Fruit fly (Drosophila melanogaster) whole organism, embryonic: Measurements from ENCODE around the gene CG34117.

ENCODE experiments used
- ATbp ChIP-seq: fragments of 200-800 bp; sonication (Bioruptor generic); optimal IDR thresholded peaks from 2 replicates; lab custom pipeline; 2017; ENCODE audit warnings: missing biosample characterization, mild to moderate bottlenecking, missing genetic modification characterization, missing genetic modification reagents
- Antp ChIP-seq: fragments of 200-800 bp; sonication (Bioruptor generic); optimal IDR thresholded peaks from 3 replicates; lab custom pipeline; 2016; ENCODE audit warnings: missing biosample characterization, missing genetic modification characterization
- CG10654 ChIP-seq: fragments of 200-800 bp; sonication (Bioruptor generic); optimal IDR thresholded peaks from 2 replicates; lab custom pipeline; 2016; ENCODE audit warnings: missing biosample characterization, missing genetic modification characterization
- CG11560 ChIP-seq: fragments of 200-800 bp; sonication (Bioruptor generic); IDR thresholded peaks from 3 replicates; pipeline ENCODE4 v1.3.6; 2022; ENCODE audit warnings: missing biosample characterization, missing genetic modification characterization
- CG11723 ChIP-seq: fragments of 200-800 bp; sonication (Bioruptor generic); optimal IDR thresholded peaks from 2 replicates; lab custom pipeline; 2017; ENCODE audit warnings: missing biosample characterization, mild to moderate bottlenecking, missing genetic modification characterization
- CG12236 ChIP-seq: fragments of 200-800 bp; sonication (Bioruptor generic); optimal IDR thresholded peaks from 2 replicates; lab custom pipeline; 2016; ENCODE audit warnings: missing biosample characterization, missing genetic modification characterization
- CG12299 ChIP-seq: fragments of 200-800 bp; sonication (Bioruptor generic); optimal IDR thresholded peaks from 2 replicates; lab custom pipeline; 2018; ENCODE audit warnings: missing biosample characterization, mild to moderate bottlenecking, missing genetic modification characterization
- CG13296 ChIP-seq: fragments of 200-800 bp; sonication (Bioruptor generic); optimal IDR thresholded peaks from 3 replicates; lab custom pipeline; 2018; ENCODE audit warnings: missing biosample characterization, mild to moderate bottlenecking, missing genetic modification characterization
- CG17829 ChIP-seq: fragments of 200-800 bp; optimal IDR thresholded peaks from 2 replicates; lab custom pipeline; 2019; ENCODE audit warnings: missing biosample characterization, mild to moderate bottlenecking, missing genetic modification characterization, moderate library complexity
- CG18011 ChIP-seq: fragments of 200-800 bp; sonication (Bioruptor generic); optimal IDR thresholded peaks from 2 replicates; lab custom pipeline; 2017; ENCODE audit warnings: missing biosample characterization, missing genetic modification characterization, mild to moderate bottlenecking, moderate library complexity, missing genotype
- CG31388 ChIP-seq: fragments of 200-800 bp; sonication (Bioruptor generic); optimal IDR thresholded peaks from 2 replicates; lab custom pipeline; 2016; ENCODE audit warnings: missing biosample characterization, missing genetic modification characterization
- CG32532 ChIP-seq: fragments of 200-800 bp; sonication (Bioruptor generic); IDR thresholded peaks from 2 replicates; pipeline ENCODE4 v1.3.6; 2022; ENCODE audit warnings: missing biosample characterization, missing genetic modification characterization
- CG6254 ChIP-seq: fragments of 200-800 bp; sonication (Bioruptor generic); optimal IDR thresholded peaks from 3 replicates; lab custom pipeline; 2017; ENCODE audit warnings: mild to moderate bottlenecking, missing biosample characterization, missing genetic modification reagents, missing genetic modification characterization
- CG6791 ChIP-seq: fragments of 200-800 bp; sonication (Bioruptor generic); IDR thresholded peaks from 3 replicates; pipeline ENCODE4 v1.3.6; 2022; ENCODE audit warnings: missing biosample characterization, missing genetic modification characterization; ENCODE audit not compliant: partially characterized antibody
- CG7556 ChIP-seq: fragments of 200-800 bp; sonication (Bioruptor generic); optimal IDR thresholded peaks from 2 replicates; lab custom pipeline; 2017; ENCODE audit warnings: missing biosample characterization, mild to moderate bottlenecking, missing genetic modification characterization
- CG9932 ChIP-seq: fragments of 200-800 bp; sonication (Bioruptor generic); IDR thresholded peaks from 2 replicates; pipeline ENCODE4 v1.3.6; 2022; ENCODE audit warnings: missing biosample characterization, missing genetic modification characterization
- Deaf1 ChIP-seq: fragments of 200-800 bp; optimal IDR thresholded peaks from 3 replicates; lab custom pipeline; 2019; ENCODE audit warnings: missing biosample characterization, mild to moderate bottlenecking, missing genetic modification characterization, moderate library complexity
- Doc3 ChIP-seq: fragments of 200-800 bp; sonication (Bioruptor generic); IDR thresholded peaks from 3 replicates; pipeline ENCODE4 v1.3.6; 2022; ENCODE audit warnings: missing biosample characterization, missing genetic modification characterization; ENCODE audit not compliant: partially characterized antibody
- Dp ChIP-seq: fragments of 200-800 bp; sonication (Bioruptor generic); optimal IDR thresholded peaks from 2 replicates; lab custom pipeline; 2018; ENCODE audit warnings: missing biosample characterization, mild to moderate bottlenecking, missing genetic modification characterization, moderate library complexity
- Fer3 ChIP-seq: fragments of 200-800 bp; sonication (Bioruptor generic); optimal IDR thresholded peaks from 2 replicates; lab custom pipeline; 2018; ENCODE audit warnings: missing biosample characterization, mild to moderate bottlenecking, missing genetic modification characterization, moderate library complexity
- HHEX ChIP-seq: fragments of 200-800 bp; sonication (Bioruptor generic); optimal IDR thresholded peaks from 3 replicates; lab custom pipeline; 2017; ENCODE audit warnings: missing biosample characterization, mild to moderate bottlenecking, missing genetic modification characterization, missing genetic modification reagents
- Hr3 ChIP-seq: fragments of 200-800 bp; sonication (Bioruptor generic); optimal IDR thresholded peaks from 3 replicates; lab custom pipeline; 2016; ENCODE audit warnings: missing biosample characterization, missing genetic modification characterization
- Med ChIP-seq: fragments of 200-800 bp; sonication (Bioruptor generic); peaks from one replicate; lab custom pipeline; 2016; ENCODE audit warnings: missing biosample characterization, missing genetic modification characterization, mild to moderate bottlenecking, inconsistent platforms, moderate library complexity
- Myb ChIP-seq: fragments of 200-800 bp; sonication (Bioruptor generic); optimal IDR thresholded peaks from 2 replicates; lab custom pipeline; 2016; ENCODE audit warnings: missing biosample characterization, missing genetic modification characterization
- Nf-YA ChIP-seq: fragments of 200-800 bp; sonication (Bioruptor generic); IDR thresholded peaks from 2 replicates; pipeline ENCODE4 v1.3.6; 2022; ENCODE audit warnings: missing biosample characterization, missing genetic modification characterization
- Taf1 ChIP-seq: fragments of 200-800 bp; sonication (Bioruptor generic); IDR thresholded peaks from 2 replicates; pipeline ENCODE4 v1.3.6; 2022; ENCODE audit warnings: missing biosample characterization, missing genetic modification characterization
- abd-A ChIP-seq: fragments of 200-800 bp; sonication (Bioruptor generic); optimal IDR thresholded peaks from 3 replicates; lab custom pipeline; 2019; ENCODE audit warnings: missing biosample characterization, mild to moderate bottlenecking, missing genetic modification characterization, moderate library complexity
- bigmax ChIP-seq: fragments of 200-800 bp; sonication (Bioruptor generic); optimal IDR thresholded peaks from 2 replicates; lab custom pipeline; 2018; ENCODE audit warnings: missing biosample characterization, mild to moderate bottlenecking, missing genetic modification characterization
- btn ChIP-seq: fragments of 200-800 bp; sonication (Bioruptor generic); optimal IDR thresholded peaks from 2 replicates; lab custom pipeline; 2016; ENCODE audit warnings: missing biosample characterization, missing genetic modification characterization
- disco-r ChIP-seq: fragments of 200-800 bp; sonication (Bioruptor generic); optimal IDR thresholded peaks from 2 replicates; lab custom pipeline; 2016; ENCODE audit warnings: missing biosample characterization, missing genetic modification characterization
- dm ChIP-seq: fragments of 200-800 bp; sonication (Bioruptor generic); optimal IDR thresholded peaks from 3 replicates; lab custom pipeline; 2016; ENCODE audit warnings: missing biosample characterization, missing genetic modification characterization
- fd102C ChIP-seq: fragments of 200-800 bp; sonication (Bioruptor generic); optimal IDR thresholded peaks from 2 replicates; lab custom pipeline; 2018; ENCODE audit warnings: missing biosample characterization, mild to moderate bottlenecking, missing genetic modification characterization, moderate library complexity
- fd96Cb ChIP-seq: fragments of 200-800 bp; sonication (Bioruptor generic); optimal IDR thresholded peaks from 2 replicates; lab custom pipeline; 2018; ENCODE audit warnings: missing biosample characterization, mild to moderate bottlenecking, missing genetic modification characterization, moderate library complexity
- gsb ChIP-seq: fragments of 200-800 bp; sonication (Bioruptor generic); IDR thresholded peaks from 2 replicates; pipeline ENCODE4 v1.3.6; 2022; ENCODE audit warnings: missing biosample characterization, missing genetic modification characterization
- gt ChIP-seq: fragments of 200-800 bp; sonication (Bioruptor generic); IDR thresholded peaks from 2 replicates; pipeline ENCODE4 v1.3.6; 2022; ENCODE audit warnings: missing biosample characterization, missing genetic modification characterization
- h ChIP-seq: fragments of >200 bp; optimal IDR thresholded peaks from 2 replicates; lab custom pipeline; 2017
- her ChIP-seq: fragments of 200-800 bp; sonication (Bioruptor generic); optimal IDR thresholded peaks from 2 replicates; lab custom pipeline; 2016; ENCODE audit warnings: missing biosample characterization, missing genetic modification characterization
- ind ChIP-seq: fragments of 200-800 bp; sonication (Bioruptor generic); optimal IDR thresholded peaks from 3 replicates; lab custom pipeline; 2016; ENCODE audit warnings: missing biosample characterization, missing genetic modification characterization
- ken ChIP-seq: fragments of 200-800 bp; sonication (Bioruptor generic); IDR thresholded peaks from 3 replicates; pipeline ENCODE4 v1.3.6; 2022; ENCODE audit warnings: missing biosample characterization, missing genetic modification characterization
- lmd ChIP-seq: fragments of 200-800 bp; sonication (Bioruptor generic); IDR thresholded peaks from 2 replicates; pipeline ENCODE4 v1.3.6; 2022; ENCODE audit warnings: missing biosample characterization, missing genetic modification characterization
- luna ChIP-seq: fragments of 200-800 bp; sonication (Bioruptor generic); optimal IDR thresholded peaks from 2 replicates; lab custom pipeline; 2016; ENCODE audit warnings: missing biosample characterization, missing genetic modification characterization
- nom ChIP-seq: fragments of 200-800 bp; sonication (Bioruptor generic); optimal IDR thresholded peaks from 2 replicates; lab custom pipeline; 2017; ENCODE audit warnings: missing biosample characterization, missing genetic modification characterization, mild to moderate bottlenecking, moderate library complexity, missing genetic modification reagents
- otp ChIP-seq: fragments of 200-800 bp; sonication (Bioruptor generic); IDR thresholded peaks from 3 replicates; pipeline ENCODE4, ENCODE4 v1.3.6; 2022; ENCODE audit warnings: missing biosample characterization, missing genetic modification characterization
- pros ChIP-seq: fragments of 200-800 bp; sonication (Bioruptor generic); optimal IDR thresholded peaks from 3 replicates; lab custom pipeline; 2019; ENCODE audit warnings: missing biosample characterization, mild to moderate bottlenecking, missing genetic modification characterization, moderate library complexity
- sc ChIP-seq, 3 experiments: fragments of >200 bp in 2 of 3; fragments of 200-800 bp in 1 of 3; sonication (Bioruptor generic) in 1 of 3; optimal IDR thresholded peaks; 2 replicates in 2 of 3; 3 replicates in 1 of 3; lab custom pipeline; 2017; ENCODE audit warnings: mild to moderate bottlenecking in 1 of 3, missing biosample characterization in 1 of 3, missing genetic modification characterization in 1 of 3, missing genetic modification reagents in 1 of 3
- scrt ChIP-seq: fragments of 200-800 bp; sonication (Bioruptor generic); optimal IDR thresholded peaks from 2 replicates; lab custom pipeline; 2018; ENCODE audit warnings: missing biosample characterization, mild to moderate bottlenecking, missing genetic modification characterization, moderate library complexity
- sens ChIP-seq: fragments of 200-800 bp; sonication (Bioruptor generic); peaks from one replicate; lab custom pipeline; 2016; ENCODE audit warnings: missing biosample characterization, missing genetic modification characterization
- sisA ChIP-seq: fragments of 200-800 bp; sonication (Bioruptor generic); IDR thresholded peaks from 2 replicates; pipeline ENCODE4 v1.3.6; 2022; ENCODE audit warnings: missing biosample characterization, missing genetic modification characterization
- so ChIP-seq: fragments of 200-800 bp; sonication (Bioruptor generic); IDR thresholded peaks from 3 replicates; pipeline ENCODE4 v1.3.6; 2022; ENCODE audit warnings: missing biosample characterization, missing genetic modification characterization
- stwl ChIP-seq: fragments of 200-800 bp; sonication (Bioruptor generic); optimal IDR thresholded peaks from 3 replicates; lab custom pipeline; 2018; ENCODE audit warnings: missing biosample characterization, mild to moderate bottlenecking, missing genetic modification characterization, moderate library complexity
- ttk ChIP-seq: fragments of 200-800 bp; sonication (Bioruptor generic); IDR thresholded peaks from 2 replicates; pipeline ENCODE4 v2.1.2; 2022; ENCODE audit warnings: missing biosample characterization, missing genetic modification characterization

Gene CG34117

DNA sequence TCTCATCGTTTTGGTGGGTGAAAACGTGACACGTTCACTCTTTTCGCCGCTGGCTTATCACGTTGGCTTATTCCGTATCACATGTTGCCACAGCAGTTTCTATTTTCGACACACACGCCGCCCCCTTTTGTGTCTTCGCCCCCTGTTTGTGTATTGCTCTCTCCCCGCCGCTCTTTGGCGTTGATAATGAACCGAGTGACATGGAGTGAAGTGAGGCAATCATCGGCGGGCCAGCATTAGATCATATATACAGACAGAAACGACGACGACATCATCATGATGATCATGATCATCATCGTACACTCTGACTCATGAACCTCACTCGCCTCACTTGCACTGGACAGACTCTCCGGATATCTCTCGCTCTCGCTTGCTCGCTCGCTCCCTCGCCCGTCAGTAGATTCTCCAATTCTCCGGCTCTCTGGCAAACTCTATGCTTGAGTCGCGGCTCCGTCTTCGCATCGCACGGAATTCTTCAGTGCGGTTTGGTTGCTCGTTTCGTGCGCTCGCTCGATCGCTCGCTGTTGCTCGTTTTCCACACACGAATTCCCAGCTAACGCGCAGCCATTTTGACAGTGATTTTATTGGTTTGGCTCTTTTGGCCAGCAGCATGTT is 36.6 kb upstream of the CG34117 start (continued):
- TF ChIP-seq Med (GFP tag; lab: Kevin White, UChicago) (peak; percentile 30), Deaf1 (tag; lab: Kevin White, UChicago) (peak; percentile 79), Dp (GFP tag; lab: Kevin White, UChicago) (no peak), otp (GFP tag; lab: Robert Waterston, UW) (no peak), pros (peak; percentile 66), bigmax (GFP tag; lab: Kevin White, UChicago) (no peak), CG12236 (GFP tag; lab: Kevin White, UChicago) (no peak), ATbp (GFP tag; lab: Kevin White, UChicago) (no peak), gsb (GFP tag; lab: Robert Waterston, UW) (no peak), luna (GFP tag; lab: Kevin White, UChicago) (no peak), sens (GFP tag; lab: Kevin White, UChicago) (no peak), btn (no peak), abd-A (tag; lab: Kevin White, UChicago) (peak; percentile 89), Nf-YA (no peak), CG31388 (no peak), sisA (GFP tag; lab: Robert Waterston, UW) (no peak), CG6254 (no peak), nom (GFP tag; lab: Kevin White, UChicago) (no peak), ttk (GFP tag; lab: Robert Waterston, UW) (no peak), CG11560 (no peak), Antp (peak; percentile 9), CG6791 (GFP tag; lab: Robert Waterston, UW) (0 out of 3 replicates have a peak, but pooled peaks have one; percentile 29), fd102C (no peak), Taf1 (GFP tag; lab: Robert Waterston, UW) (no peak), fd96Cb (tag; lab: Kevin White, UChicago) (no peak), HHEX (no peak), Myb (GFP tag; lab: Kevin White, UChicago) (no peak), gt (GFP tag; lab: Robert Waterston, UW) (no peak), Doc3 (no peak), stwl (tag; lab: Kevin White, UChicago) (no peak), CG17829 (no peak), CG9932 (GFP tag; lab: Robert Waterston, UW) (peak; percentile 38; the same call in 1 of the 2 replicates), CG10654 (GFP tag; lab: Kevin White, UChicago) (no peak), CG12299 (tag; lab: Kevin White, UChicago) (no peak), sc (optimal IDR thresholded peaks at IDR 0.05; lab: Kevin White, UChicago) (no peak), sc (GFP tag; optimal IDR thresholded peaks at IDR 0.05; lab: Kevin White, UChicago) (no peak), h (lab: Kevin White, UChicago) (no peak), Fer3 (no peak), ind (GFP tag; lab: Kevin White, UChicago) (no peak), CG32532 (peak; percentile 50; the same call in 1 of the 2 replicates), her (GFP tag; lab: Kevin White, UChicago) (peak; percentile 12), CG18011 (GFP tag; lab: Kevin White, UChicago) (no peak), lmd (GFP tag; lab: Robert Waterston, UW) (no peak), CG7556 (GFP tag; lab: Kevin White, UChicago) (no peak), disco-r (peak; percentile 5), so (GFP tag; lab: Robert Waterston, UW) (peak; percentile 57; the same call in 2 of the 3 replicates), scrt (no peak), dm (GFP tag; lab: Kevin White, UChicago) (no peak), CG11723 (no peak), CG13296 (GFP tag; lab: Kevin White, UChicago) (no peak), ken (GFP tag; lab: Robert Waterston, UW) (no peak), Hr3 (GFP tag; lab: Kevin White, UChicago) (no peak)
